Worm (Caenorhabditis elegans) whole organism, L2 larva: ENCODE data around the gene nhr-255.

Experiments used
- C34F6.9 ChIP-seq: fragments of 150-350 bp; optimal IDR thresholded peaks from 2 replicates; lab custom pipeline; 2014; ENCODE audit warnings: missing biosample characterization, missing genetic modification characterization
- F13H6.1 ChIP-seq: sonication (generic microtip); optimal IDR thresholded peaks from 2 replicates; lab custom pipeline; 2016; ENCODE audit warnings: missing genetic modification characterization, missing compliant biosample characterization
- Y55F3AM.14 ChIP-seq: fragments of 200-800 bp; sonication (Bioruptor generic); optimal IDR thresholded peaks from 2 replicates; lab custom pipeline; 2018; ENCODE audit warnings: mild to moderate bottlenecking, missing genetic modification characterization, missing compliant biosample characterization
- ZK546.5 ChIP-seq: sonication (generic microtip); optimal IDR thresholded peaks from 2 replicates; lab custom pipeline; 2017; ENCODE audit warnings: missing biosample characterization, missing genetic modification characterization
- alr-1 ChIP-seq: fragments of 150-350 bp; optimal IDR thresholded peaks from 2 replicates; lab custom pipeline; 2014; ENCODE audit warnings: missing biosample characterization, missing genetic modification characterization
- aly-2 ChIP-seq: fragments of 150-350 bp; optimal IDR thresholded peaks from 2 replicates; lab custom pipeline; 2014; ENCODE audit warnings: missing biosample characterization, missing genetic modification characterization
- blmp-1 ChIP-seq: sonication (generic microtip); optimal IDR thresholded peaks from 2 replicates; lab custom pipeline; 2017; ENCODE audit warnings: missing genetic modification characterization, mild to moderate bottlenecking, missing compliant biosample characterization, antibody characterized with exemption, moderate library complexity; ENCODE audit not compliant: insufficient read depth
- ceh-16 ChIP-seq: fragments of 150-350 bp; optimal IDR thresholded peaks from 2 replicates; lab custom pipeline; 2014; ENCODE audit warnings: missing biosample characterization, missing genetic modification characterization
- ceh-82 ChIP-seq: fragments of 150-350 bp; optimal IDR thresholded peaks from 2 replicates; lab custom pipeline; 2014; ENCODE audit warnings: missing biosample characterization, missing genetic modification characterization
- crh-2 ChIP-seq: sonication (generic microtip); optimal IDR thresholded peaks from 2 replicates; lab custom pipeline; 2017; ENCODE audit warnings: missing biosample characterization, missing genetic modification characterization
- dmd-4 ChIP-seq: sonication (generic microtip); optimal IDR thresholded peaks from 2 replicates; lab custom pipeline; 2017; ENCODE audit warnings: missing biosample characterization, missing genetic modification characterization
- egl-27 ChIP-seq: sonication (generic microtip); optimal IDR thresholded peaks from 3 replicates; lab custom pipeline; 2017; ENCODE audit warnings: missing biosample characterization, missing genetic modification reagents, missing genetic modification characterization
- elt-1 ChIP-seq: fragments of 150-350 bp; optimal IDR thresholded peaks from 2 replicates; lab custom pipeline; 2014; ENCODE audit warnings: missing biosample characterization, missing genetic modification characterization
- elt-3 ChIP-seq: sonication (generic microtip); optimal IDR thresholded peaks from 2 replicates; lab custom pipeline; 2017; ENCODE audit warnings: missing biosample characterization, missing genetic modification characterization
- fos-1 ChIP-seq: fragments of 150-350 bp; optimal IDR thresholded peaks from 2 replicates; lab custom pipeline; 2014; ENCODE audit warnings: missing biosample characterization, missing genetic modification characterization
- gmeb-1 ChIP-seq: fragments of 150-350 bp; optimal IDR thresholded peaks from 2 replicates; lab custom pipeline; 2014; ENCODE audit warnings: missing biosample characterization, missing genetic modification characterization
- lin-11 ChIP-seq: fragments of 150-350 bp; sonication (generic microtip); optimal IDR thresholded peaks from 2 replicates; lab custom pipeline; 2014; ENCODE audit warnings: missing biosample characterization, missing genetic modification characterization, inconsistent platforms, mixed read lengths
- lin-13 ChIP-seq: fragments of 150-350 bp; optimal IDR thresholded peaks from 2 replicates; lab custom pipeline; 2014; ENCODE audit warnings: missing biosample characterization, missing genetic modification reagents, missing genetic modification characterization
- lin-39 ChIP-seq: fragments of 150-350 bp; optimal IDR thresholded peaks from 2 replicates; lab custom pipeline; 2014; ENCODE audit warnings: missing biosample characterization, missing genetic modification reagents, missing genetic modification characterization
- lsy-2 ChIP-seq, 2 experiments: fragments of 150-350 bp in 1 of 2; sonication (generic microtip) in 1 of 2; optimal IDR thresholded peaks; 2 replicates each; lab custom pipeline; 2014 to 2017; ENCODE audit warnings: missing biosample characterization in 2 of 2, missing genetic modification characterization in 2 of 2
- mab-5 ChIP-seq: fragments of 150-350 bp; optimal IDR thresholded peaks from 2 replicates; lab custom pipeline; 2014; ENCODE audit warnings: missing biosample characterization, missing genetic modification characterization
- mbf-1 ChIP-seq: sonication (generic microtip); optimal IDR thresholded peaks from 2 replicates; lab custom pipeline; 2017; ENCODE audit warnings: missing biosample characterization, missing genetic modification characterization
- mdl-1 ChIP-seq, 2 experiments: fragments of 150-350 bp in 1 of 2; sonication (generic microtip) in 1 of 2; optimal IDR thresholded peaks; 2 replicates each; lab custom pipeline; 2017; ENCODE audit warnings: missing biosample characterization in 2 of 2, missing genetic modification characterization in 2 of 2
- nhr-10 ChIP-seq: sonication (generic microtip); optimal IDR thresholded peaks from 2 replicates; lab custom pipeline; 2017; ENCODE audit warnings: missing biosample characterization, missing genetic modification characterization
- nhr-11 ChIP-seq: fragments of 150-350 bp; optimal IDR thresholded peaks from 2 replicates; lab custom pipeline; 2014; ENCODE audit warnings: missing biosample characterization, missing genetic modification characterization
- nhr-12 ChIP-seq: fragments of 150-350 bp; optimal IDR thresholded peaks from 2 replicates; lab custom pipeline; 2014; ENCODE audit warnings: missing biosample characterization, missing genetic modification characterization
- nhr-21 ChIP-seq: fragments of 150-350 bp; optimal IDR thresholded peaks from 2 replicates; lab custom pipeline; 2014; ENCODE audit warnings: missing biosample characterization, missing genetic modification characterization
- nhr-23 ChIP-seq: fragments of 150-350 bp; optimal IDR thresholded peaks from 2 replicates; lab custom pipeline; 2014; ENCODE audit warnings: missing biosample characterization, missing genetic modification reagents, missing genetic modification characterization
- nhr-237 ChIP-seq: fragments of 150-350 bp; optimal IDR thresholded peaks from 2 replicates; lab custom pipeline; 2014; ENCODE audit warnings: missing biosample characterization, missing genetic modification characterization
- nhr-25 ChIP-seq: fragments of 150-350 bp; sonication (generic microtip); optimal IDR thresholded peaks from 3 replicates; lab custom pipeline; 2014; ENCODE audit warnings: missing biosample characterization, missing genetic modification characterization
- nhr-6 ChIP-seq: fragments of 150-350 bp; optimal IDR thresholded peaks from 2 replicates; lab custom pipeline; 2014; ENCODE audit warnings: missing biosample characterization, missing genetic modification characterization
- nhr-77 ChIP-seq: fragments of 150-350 bp; optimal IDR thresholded peaks from 2 replicates; lab custom pipeline; 2014; ENCODE audit warnings: missing biosample characterization, missing genetic modification characterization
- peb-1 ChIP-seq: fragments of 150-350 bp; optimal IDR thresholded peaks from 2 replicates; lab custom pipeline; 2014; ENCODE audit warnings: missing biosample characterization, missing genetic modification characterization
- sem-4 ChIP-seq: fragments of 150-350 bp; optimal IDR thresholded peaks from 2 replicates; lab custom pipeline; 2014; ENCODE audit warnings: missing biosample characterization, missing genetic modification reagents, missing genetic modification characterization
- skn-1 ChIP-seq: sonication (generic microtip); optimal IDR thresholded peaks from 2 replicates; lab custom pipeline; 2017; ENCODE audit warnings: missing biosample characterization, missing genetic modification characterization
- sma-3 ChIP-seq: sonication (generic microtip); optimal IDR thresholded peaks from 2 replicates; lab custom pipeline; 2016; ENCODE audit warnings: missing genetic modification reagents, missing genetic modification characterization, missing compliant biosample characterization
- sma-9 ChIP-seq, 2 experiments: fragments of 150-350 bp in 1 of 2; sonication (generic microtip) in 1 of 2; optimal IDR thresholded peaks; 2 replicates each; lab custom pipeline; 2014 to 2016; ENCODE audit warnings: missing genetic modification characterization in 2 of 2, mild to moderate bottlenecking in 1 of 2, missing biosample characterization in 1 of 2, missing compliant biosample characterization in 1 of 2, missing genetic modification reagents in 1 of 2, moderate library complexity in 1 of 2
- snpc-4 ChIP-seq: fragments of 150-350 bp; optimal IDR thresholded peaks from 2 replicates; lab custom pipeline; 2014; ENCODE audit warnings: missing biosample characterization, missing genetic modification characterization
- unc-62 ChIP-seq: fragments of 150-350 bp; optimal IDR thresholded peaks from 2 replicates; lab custom pipeline; 2014; ENCODE audit warnings: missing biosample characterization, missing genetic modification reagents, missing genetic modification characterization
- zag-1 ChIP-seq: fragments of 150-350 bp; optimal IDR thresholded peaks from 2 replicates; lab custom pipeline; 2014; ENCODE audit warnings: missing biosample characterization, missing genetic modification characterization
- ztf-1 ChIP-seq: fragments of 200-800 bp; sonication (Bioruptor generic); conservative IDR thresholded peaks from 2 replicates; pipeline ENCODE4 v1.3.6; 2022; ENCODE audit warnings: missing genetic modification characterization, missing compliant biosample characterization
- ztf-11 ChIP-seq: sonication (generic microtip); optimal IDR thresholded peaks from 2 replicates; lab custom pipeline; 2017; ENCODE audit warnings: missing biosample characterization, missing genetic modification characterization
- ztf-4 ChIP-seq: fragments of 150-350 bp; optimal IDR thresholded peaks from 2 replicates; lab custom pipeline; 2014; ENCODE audit warnings: missing biosample characterization, missing genetic modification characterization

The nhr-255 gene

ce11 chrX:15725566-15726173, 16.7 kb upstream of the nhr-255 start, which contains the start of gene lin-15B:
Gene lin-15B, plus strand, starts transcription at chrX:15726123.
- TF ChIP-seq mdl-1 (tag; optimal IDR thresholded peaks at IDR 0.05; lab: Kevin White, UChicago): no peak
- no peak for TF ChIP-seq crh-2 (tag; lab: Kevin White, UChicago)
- TF ChIP-seq nhr-12 (tag; lab: Kevin White, UChicago): no peak
- TF ChIP-seq nhr-23: no peak
- TF ChIP-seq mbf-1: no peak
- TF ChIP-seq unc-62 (GFP tag; lab: Kevin White, UChicago): no peak
- no peak for TF ChIP-seq peb-1 (tag; lab: Kevin White, UChicago)
- no peak for TF ChIP-seq nhr-21 (tag; lab: Kevin White, UChicago)
- TF ChIP-seq Y55F3AM.14 (GFP tag; lab: Kevin White, UChicago): no peak
- no peak for TF ChIP-seq egl-27 (tag; lab: Kevin White, UChicago)
- no peak for TF ChIP-seq ztf-1 (GFP tag; lab: Robert Waterston, UW)

- no peak for TF ChIP-seq F13H6.1 (tag; lab: Kevin White, UChicago)
- TF ChIP-seq zag-1 (tag; lab: Kevin White, UChicago): no peak
- no peak for TF ChIP-seq alr-1 (tag; lab: Kevin White, UChicago)
- no peak for TF ChIP-seq peb-1 (tag; lab: Kevin White, UChicago)
- TF ChIP-seq nhr-237: no peak
- no peak for TF ChIP-seq sma-9 (GFP tag; optimal IDR thresholded peaks at IDR 0.05; lab: Kevin White, UChicago)
- no peak for TF ChIP-seq sma-9 (tag; optimal IDR thresholded peaks at IDR 0.05; lab: Kevin White, UChicago)
- no peak for TF ChIP-seq ztf-11 (tag; lab: Kevin White, UChicago)
- no peak for TF ChIP-seq nhr-11 (tag; lab: Kevin White, UChicago)
- TF ChIP-seq, all 48 proteins: peak for 0
Observed at ce11 chrX:15730342-15730741, 12.1 kb upstream of the nhr-255 start.

- no peak for TF ChIP-seq nhr-10 (tag; lab: Kevin White, UChicago)
- no peak for TF ChIP-seq unc-62 (GFP tag; lab: Kevin White, UChicago)
- no peak for TF ChIP-seq sem-4 (tag; lab: Kevin White, UChicago)
- TF ChIP-seq nhr-23: no peak
- TF ChIP-seq ceh-16: no peak
- TF ChIP-seq ztf-1 (GFP tag; lab: Robert Waterston, UW): no peak
- TF ChIP-seq blmp-1: no peak
- no peak for TF ChIP-seq sma-9 (GFP tag; optimal IDR thresholded peaks at IDR 0.05; lab: Kevin White, UChicago)
- TF ChIP-seq sma-9 (tag; optimal IDR thresholded peaks at IDR 0.05; lab: Kevin White, UChicago): no peak
- TF ChIP-seq ztf-4 (tag; lab: Kevin White, UChicago): no peak
- no peak for TF ChIP-seq C34F6.9
- TF ChIP-seq lin-39: no peak
- TF ChIP-seq snpc-4 (tag; lab: Kevin White, UChicago): no peak
- no peak for TF ChIP-seq skn-1 (tag; lab: Kevin White, UChicago)
- TF ChIP-seq sma-3 (GFP tag; lab: Kevin White, UChicago): no peak
- no peak for TF ChIP-seq peb-1 (tag; lab: Kevin White, UChicago)
- TF ChIP-seq elt-1 (tag; lab: Kevin White, UChicago): no peak
- TF ChIP-seq gmeb-1 (tag; lab: Kevin White, UChicago): no peak
- TF ChIP-seq zag-1 (tag; lab: Kevin White, UChicago): no peak
Observed at ce11 chrX:15731668-15732067, 10.7 kb upstream of the nhr-255 start, which contains the start of gene lin-15A. Gene lin-15A, plus strand, starts transcription at chrX:15731968.

ce11 chrX:15736419-15736818, 6.0 kb upstream of the nhr-255 start:
- TF ChIP-seq ZK546.5 (tag; lab: Kevin White, UChicago) (no peak), elt-3 (no peak), skn-1 (tag; lab: Kevin White, UChicago) (no peak), Y55F3AM.14 (GFP tag; lab: Kevin White, UChicago) (no peak), aly-2 (tag; lab: Kevin White, UChicago) (no peak), unc-62 (GFP tag; lab: Kevin White, UChicago) (no peak), nhr-6 (tag; lab: Kevin White, UChicago) (peak; percentile 18), nhr-237 (peak; percentile 40), mdl-1 (tag; optimal IDR thresholded peaks at IDR 0.05; lab: Kevin White, UChicago) (peak in 1 of 2 experiments; percentile 7), snpc-4 (tag; lab: Kevin White, UChicago) (peak; percentile 68), lin-13 (peak; percentile 78), sma-9 (GFP tag; optimal IDR thresholded peaks at IDR 0.05; lab: Kevin White, UChicago) (peak; percentile 83), sma-9 (tag; optimal IDR thresholded peaks at IDR 0.05; lab: Kevin White, UChicago) (no peak), nhr-11 (tag; lab: Kevin White, UChicago) (no peak), elt-1 (tag; lab: Kevin White, UChicago) (no peak), blmp-1 (no peak), alr-1 (tag; lab: Kevin White, UChicago) (no peak), lin-11 (tag; lab: Kevin White, UChicago) (peak; percentile 9), ztf-11 (tag; lab: Kevin White, UChicago) (no peak), lsy-2 (tag; optimal IDR thresholded peaks at IDR 0.05; lab: Kevin White, UChicago) (peak; percentile 44 to 71), crh-2 (tag; lab: Kevin White, UChicago) (peak; percentile 89), ceh-82 (tag; lab: Kevin White, UChicago) (no peak), fos-1 (tag; lab: Kevin White, UChicago) (peak; percentile 55), dmd-4 (no peak), nhr-12 (tag; lab: Kevin White, UChicago) (no peak), ztf-1 (GFP tag; lab: Robert Waterston, UW) (no peak), nhr-25 (tag; lab: Kevin White, UChicago) (no peak), F13H6.1 (tag; lab: Kevin White, UChicago) (no peak), mab-5 (peak; percentile 30), ceh-16 (peak; percentile 46), nhr-77 (tag; lab: Kevin White, UChicago) (peak; percentile 55), zag-1 (tag; lab: Kevin White, UChicago) (no peak)
